Worm (Caenorhabditis elegans): ENCODE data around the gene Y37E11AM.2.

ce11 chrIV:3741874-3742273 is 16.6 kb upstream of the Y37E11AM.2 start:
- TF ChIP-seq nhr-76 (tag; optimal IDR thresholded peaks at IDR 0.05) (no peak), nhr-12 (tag; optimal IDR thresholded peaks at IDR 0.05) (no peak)
